Worm (Caenorhabditis elegans) whole organism, early embryonic: ENCODE data around the gene W03F9.2.

ENCODE experiments used
- aly-1 ChIP-seq: sonication (generic microtip); optimal IDR thresholded peaks from 2 replicates; lab custom pipeline; 2016; ENCODE audit warnings: missing genetic modification characterization, missing compliant biosample characterization
- ama-1 ChIP-seq: fragments of 150-350 bp; optimal IDR thresholded peaks from 2 replicates; lab custom pipeline; 2014
- flt-1 ChIP-seq: fragments of 200-800 bp; sonication (Bioruptor generic); IDR thresholded peaks from 2 replicates; pipeline ENCODE4 v1.3.6; 2022; ENCODE audit warnings: missing genetic modification characterization, missing compliant biosample characterization
- hnd-1 ChIP-seq: sonication (generic microtip); optimal IDR thresholded peaks from 2 replicates; lab custom pipeline; 2016; ENCODE audit warnings: missing genetic modification characterization, missing compliant biosample characterization
- sea-1 ChIP-seq: fragments of 200-800 bp; sonication (Bioruptor generic); conservative IDR thresholded peaks from 2 replicates; pipeline ENCODE4 v1.3.6; 2022; ENCODE audit warnings: missing genetic modification characterization, missing compliant biosample characterization
- tbx-37 ChIP-seq: fragments of 200-800 bp; sonication (Bioruptor generic); conservative IDR thresholded peaks from 2 replicates; pipeline ENCODE4 v1.3.6; 2022; ENCODE audit warnings: missing genetic modification reagents, missing genetic modification characterization, missing compliant biosample characterization

- TF ChIP-seq sea-1 (no peak), hnd-1 (tag; lab: Kevin White, UChicago) (no peak), flt-1 (GFP tag; lab: Robert Waterston, UW) (no peak), aly-1 (tag; lab: Kevin White, UChicago) (no peak), tbx-37 (GFP tag; lab: Robert Waterston, UW) (no peak), ama-1 (lab: Kevin White, UChicago) (no peak)
These were observed 23.5 kb upstream of the W03F9.2 start, which contains the start of gene W03F9.4 for ce11 chrV:151310-151709.
